Worm (Caenorhabditis elegans): Measurements from ENCODE around the gene egl-26.

The egl-26 gene

ce11 chrII:69354-69753 is at the start of gene egl-26:
egl-26 (plus strand) TSS chrII:69654.
- TF ChIP-seq lin-39 (tag; optimal IDR thresholded peaks at IDR 0.05) (no peak), dpl-1 (GFP tag; optimal IDR thresholded peaks at IDR 0.05) (no peak), nhr-84 (tag; optimal IDR thresholded peaks at IDR 0.05) (no peak), F16B12.6 (tag; optimal IDR thresholded peaks at IDR 0.05) (no peak), hlh-4 (tag; optimal IDR thresholded peaks at IDR 0.05) (no peak), egl-27 (tag; optimal IDR thresholded peaks at IDR 0.05) (no peak), rnt-1 (tag; optimal IDR thresholded peaks at IDR 0.05) (no peak), jun-1 (tag; optimal IDR thresholded peaks at IDR 0.05) (no peak), zag-1 (tag; optimal IDR thresholded peaks at IDR 0.05) (no peak), mab-9 (GFP tag; IDR thresholded peaks at IDR 0.05) (no peak), lsy-2 (tag; optimal IDR thresholded peaks at IDR 0.05) (no peak), nhr-237 (tag; optimal IDR thresholded peaks at IDR 0.05) (no peak), nhr-71 (tag; optimal IDR thresholded peaks at IDR 0.05) (no peak), aha-1 (tag; optimal IDR thresholded peaks at IDR 0.05) (no peak), fkh-8 (tag; optimal IDR thresholded peaks at IDR 0.05) (no peak), irx-1 (tag; optimal IDR thresholded peaks at IDR 0.05) (no peak)

ce11 chrII:21953-22352 is 47.5 kb upstream of the egl-26 start:
- peak; percentile 59 for TF ChIP-seq nhr-85 (tag)
- TF ChIP-seq fkh-8 (tag; optimal IDR thresholded peaks at IDR 0.05) = no peak
- no peak for TF ChIP-seq efl-1 (optimal IDR thresholded peaks at IDR 0.05)
- TF ChIP-seq efl-1 (GFP tag; optimal IDR thresholded peaks at IDR 0.05 in 1 of 2) = peak in 1 of 2 experiments; percentile 80
- TF ChIP-seq C16A3.4 (tag; optimal IDR thresholded peaks at IDR 0.05) = no peak

- peak; percentile 38 for TF ChIP-seq blmp-1 (tag; optimal IDR thresholded peaks at IDR 0.05)
- peak; percentile 59 for TF ChIP-seq nhr-85 (tag)
- no peak for TF ChIP-seq mab-9 (GFP tag; IDR thresholded peaks at IDR 0.05)
Observed at ce11 chrII:23025-23424, 46.4 kb upstream of the egl-26 start, which contains the start of gene sqt-2. sqt-2 (plus strand) TSS chrII:23325.

- TF ChIP-seq nhr-28 (tag; optimal IDR thresholded peaks at IDR 0.05) (no peak), mab-9 (GFP tag; IDR thresholded peaks at IDR 0.05) (0 out of 2 replicates have a peak, but pooled peaks have one; percentile 17)
Observed at ce11 chrII:23739-24138, 45.7 kb upstream of the egl-26 start.

- TF ChIP-seq fkh-4 (tag; optimal IDR thresholded peaks at IDR 0.05; ENCODE audit: borderline replicate concordance) = peak; percentile 50
- TF ChIP-seq lin-13 (GFP tag; optimal IDR thresholded peaks at IDR 0.05) = peak; percentile 90
- TF ChIP-seq isw-1 (GFP tag; IDR thresholded peaks at IDR 0.05) = peak; percentile 86
- no peak for TF ChIP-seq ceh-8 (GFP tag; optimal IDR thresholded peaks at IDR 0.05)
- peak; percentile 78 for TF ChIP-seq fkh-10 (GFP tag; optimal IDR thresholded peaks at IDR 0.05)
- TF ChIP-seq vab-15 (tag; optimal IDR thresholded peaks at IDR 0.05) = no peak
- no peak for TF ChIP-seq nhr-12 (tag; optimal IDR thresholded peaks at IDR 0.05)
- peak; percentile 38 for TF ChIP-seq lir-3 (tag; optimal IDR thresholded peaks at IDR 0.05; ENCODE audit: poor library complexity)
- TF ChIP-seq skn-1 (tag; optimal IDR thresholded peaks at IDR 0.05) = peak; percentile 86
- TF ChIP-seq xbp-1 (tag; optimal IDR thresholded peaks at IDR 0.05) = peak; percentile 82
- TF ChIP-seq unc-30 (tag; optimal IDR thresholded peaks at IDR 0.05) = no peak
- TF ChIP-seq ztf-4 (tag; optimal IDR thresholded peaks at IDR 0.05) = peak; percentile 89
- TF ChIP-seq nhr-11 (tag; optimal IDR thresholded peaks at IDR 0.05) = peak; percentile 56
- TF ChIP-seq pag-3 (tag; optimal IDR thresholded peaks at IDR 0.05; ENCODE audit: borderline replicate concordance, insufficient read depth) = no peak
- peak; percentile 22 for TF ChIP-seq nhr-237 (tag; optimal IDR thresholded peaks at IDR 0.05)
- no peak for TF ChIP-seq Y116A8C.19 (tag; optimal IDR thresholded peaks at IDR 0.05; ENCODE audit: borderline replicate concordance)
- TF ChIP-seq zag-1 (tag; optimal IDR thresholded peaks at IDR 0.05) = peak; percentile 72
- peak; percentile 83 for TF ChIP-seq lin-15B (tag; optimal IDR thresholded peaks at IDR 0.05)
- TF ChIP-seq mep-1 (tag; optimal IDR thresholded peaks at IDR 0.05) = peak; percentile 90
- TF ChIP-seq egl-13 (tag; optimal IDR thresholded peaks at IDR 0.05) = peak; percentile 71
- no peak for TF ChIP-seq hpl-2 (GFP tag; optimal IDR thresholded peaks at IDR 0.05)
- TF ChIP-seq efl-1 (optimal IDR thresholded peaks at IDR 0.05) = peak; percentile 85 to 96
- peak; percentile 98 to 100 for TF ChIP-seq efl-1 (GFP tag; optimal IDR thresholded peaks at IDR 0.05 in 1 of 2)
- TF ChIP-seq swsn-7 (tag; optimal IDR thresholded peaks at IDR 0.05) = peak; percentile 86
- TF ChIP-seq C34B4.2 (tag; optimal IDR thresholded peaks at IDR 0.05) = peak; percentile 26
- TF ChIP-seq sptf-1 (tag; optimal IDR thresholded peaks at IDR 0.05) = no peak
- peak; percentile 91 for TF ChIP-seq C16A3.4 (tag; optimal IDR thresholded peaks at IDR 0.05)
- TF ChIP-seq lsy-2 (tag; optimal IDR thresholded peaks at IDR 0.05) = peak; percentile 89 to 95
- peak; percentile 89 to 93 (median 92) for TF ChIP-seq ceh-82 (tag; optimal IDR thresholded peaks at IDR 0.05)
- no peak for TF ChIP-seq pqm-1 (tag; optimal IDR thresholded peaks at IDR 0.05)
Observed at ce11 chrII:24559-24998, 44.9 kb upstream of the egl-26 start, which contains the start of gene enee-1. enee-1 (plus strand) TSS chrII:24666.

All from whole organism, L1 larva.